Fruit fly (Drosophila melanogaster): Measurements from ENCODE around the gene Irk3.

The Irk3 gene

dm6 chr2L:18713686-18714085 lies at the start of gene Irk3:
Irk3 (minus strand) TSS chr2L:18713748.
- no peak for TF ChIP-seq EcR (GFP tag; optimal IDR thresholded peaks at IDR 0.05)
- TF ChIP-seq psq (optimal IDR thresholded peaks at IDR 0.05) = no peak
- no peak for TF ChIP-seq usp (GFP tag; optimal IDR thresholded peaks at IDR 0.05)
- TF ChIP-seq Dll (optimal IDR thresholded peaks at IDR 0.05) = no peak
- TF ChIP-seq pan (optimal IDR thresholded peaks at IDR 0.05) = no peak
- no peak for TF ChIP-seq CG8478 (optimal IDR thresholded peaks at IDR 0.05)

- no peak for TF ChIP-seq usp (GFP tag; optimal IDR thresholded peaks at IDR 0.05)
- TF ChIP-seq psq (optimal IDR thresholded peaks at IDR 0.05) = no peak
- no peak for TF ChIP-seq CG8478 (optimal IDR thresholded peaks at IDR 0.05)
- no peak for TF ChIP-seq EcR (GFP tag; optimal IDR thresholded peaks at IDR 0.05)
- no peak for TF ChIP-seq pan (optimal IDR thresholded peaks at IDR 0.05)
- no peak for TF ChIP-seq Dll (optimal IDR thresholded peaks at IDR 0.05)
These were observed 39.7 kb upstream of the Irk3 start for dm6 chr2L:18753242-18753641.

- TF ChIP-seq Dll (optimal IDR thresholded peaks at IDR 0.05) = no peak
- no peak for TF ChIP-seq psq (optimal IDR thresholded peaks at IDR 0.05)
- no peak for TF ChIP-seq CG8478 (optimal IDR thresholded peaks at IDR 0.05)
- no peak for TF ChIP-seq usp (GFP tag; optimal IDR thresholded peaks at IDR 0.05)
- TF ChIP-seq EcR (GFP tag; optimal IDR thresholded peaks at IDR 0.05) = no peak
- TF ChIP-seq pan (optimal IDR thresholded peaks at IDR 0.05) = no peak
These were observed 39.3 kb upstream of the Irk3 start for dm6 chr2L:18752823-18753222.

dm6 chr2L:18752038-18752437 lies 38.5 kb upstream of the Irk3 start:
- no peak for TF ChIP-seq CG8478 (optimal IDR thresholded peaks at IDR 0.05)
- TF ChIP-seq EcR (GFP tag; optimal IDR thresholded peaks at IDR 0.05) = no peak
- TF ChIP-seq psq (optimal IDR thresholded peaks at IDR 0.05) = no peak
- TF ChIP-seq usp (GFP tag; optimal IDR thresholded peaks at IDR 0.05) = no peak
- TF ChIP-seq Dll (optimal IDR thresholded peaks at IDR 0.05) = no peak
- TF ChIP-seq pan (optimal IDR thresholded peaks at IDR 0.05) = no peak

dm6 chr2L:18751337-18751736 lies 37.8 kb upstream of the Irk3 start:
- TF ChIP-seq CG8478 (optimal IDR thresholded peaks at IDR 0.05) (no peak), EcR (GFP tag; optimal IDR thresholded peaks at IDR 0.05) (no peak), psq (optimal IDR thresholded peaks at IDR 0.05) (no peak), usp (GFP tag; optimal IDR thresholded peaks at IDR 0.05) (no peak), pan (optimal IDR thresholded peaks at IDR 0.05) (no peak)

- TF ChIP-seq Dll (optimal IDR thresholded peaks at IDR 0.05) (no peak), psq (optimal IDR thresholded peaks at IDR 0.05) (no peak), pan (optimal IDR thresholded peaks at IDR 0.05) (no peak), EcR (GFP tag; optimal IDR thresholded peaks at IDR 0.05) (no peak), usp (GFP tag; optimal IDR thresholded peaks at IDR 0.05) (no peak), CG8478 (optimal IDR thresholded peaks at IDR 0.05) (no peak)
These were observed 33.1 kb upstream of the Irk3 start for dm6 chr2L:18746694-18747093.

- TF ChIP-seq Dll (optimal IDR thresholded peaks at IDR 0.05) (no peak), CG8478 (optimal IDR thresholded peaks at IDR 0.05) (no peak), EcR (GFP tag; optimal IDR thresholded peaks at IDR 0.05) (no peak), pan (optimal IDR thresholded peaks at IDR 0.05) (no peak), usp (GFP tag; optimal IDR thresholded peaks at IDR 0.05) (no peak), psq (optimal IDR thresholded peaks at IDR 0.05) (no peak)
These were observed 31.9 kb upstream of the Irk3 start for dm6 chr2L:18745454-18745853.

dm6 chr2L:18743896-18744295 lies 30.3 kb upstream of the Irk3 start:
- TF ChIP-seq psq (optimal IDR thresholded peaks at IDR 0.05) (no peak), CG8478 (optimal IDR thresholded peaks at IDR 0.05) (no peak), EcR (GFP tag; optimal IDR thresholded peaks at IDR 0.05) (no peak), usp (GFP tag; optimal IDR thresholded peaks at IDR 0.05) (no peak), Dll (optimal IDR thresholded peaks at IDR 0.05) (no peak), pan (optimal IDR thresholded peaks at IDR 0.05) (no peak)

- TF ChIP-seq Dll (optimal IDR thresholded peaks at IDR 0.05) (no peak), pan (optimal IDR thresholded peaks at IDR 0.05) (no peak), CG8478 (optimal IDR thresholded peaks at IDR 0.05) (no peak), usp (GFP tag; optimal IDR thresholded peaks at IDR 0.05) (no peak), psq (optimal IDR thresholded peaks at IDR 0.05) (no peak), EcR (GFP tag; optimal IDR thresholded peaks at IDR 0.05) (no peak)
These were observed 29.2 kb upstream of the Irk3 start for dm6 chr2L:18742710-18743109.

dm6 chr2L:18740010-18740409 lies 26.5 kb upstream of the Irk3 start, which contains the start of the genes CG42752 and CG15167:
CG42752 (minus strand) TSS chr2L:18740110.
CG15167 (plus strand) TSS chr2L:18740358.
- no peak for TF ChIP-seq Dll (optimal IDR thresholded peaks at IDR 0.05)
- TF ChIP-seq CG8478 (optimal IDR thresholded peaks at IDR 0.05) = no peak
- TF ChIP-seq usp (GFP tag; optimal IDR thresholded peaks at IDR 0.05) = no peak
- no peak for TF ChIP-seq pan (optimal IDR thresholded peaks at IDR 0.05)
- TF ChIP-seq EcR (GFP tag; optimal IDR thresholded peaks at IDR 0.05) = no peak
- no peak for TF ChIP-seq psq (optimal IDR thresholded peaks at IDR 0.05)

- TF ChIP-seq EcR (GFP tag; optimal IDR thresholded peaks at IDR 0.05) (no peak), usp (GFP tag; optimal IDR thresholded peaks at IDR 0.05) (no peak), CG8478 (optimal IDR thresholded peaks at IDR 0.05) (no peak), psq (optimal IDR thresholded peaks at IDR 0.05) (no peak), Dll (optimal IDR thresholded peaks at IDR 0.05) (no peak), pan (optimal IDR thresholded peaks at IDR 0.05) (no peak)
These were observed 23.7 kb upstream of the Irk3 start for dm6 chr2L:18737239-18737638.

- TF ChIP-seq EcR (GFP tag; optimal IDR thresholded peaks at IDR 0.05) = no peak
- TF ChIP-seq psq (optimal IDR thresholded peaks at IDR 0.05) = no peak
- no peak for TF ChIP-seq Dll (optimal IDR thresholded peaks at IDR 0.05)
- no peak for TF ChIP-seq pan (optimal IDR thresholded peaks at IDR 0.05)
- TF ChIP-seq usp (GFP tag; optimal IDR thresholded peaks at IDR 0.05) = no peak
- TF ChIP-seq CG8478 (optimal IDR thresholded peaks at IDR 0.05) = no peak
These were observed 22.1 kb upstream of the Irk3 start for dm6 chr2L:18735553-18736167.
